Comparison of ENCODE assay signal across 2 fruit fly cellular contexts in the genomic region with DNA sequence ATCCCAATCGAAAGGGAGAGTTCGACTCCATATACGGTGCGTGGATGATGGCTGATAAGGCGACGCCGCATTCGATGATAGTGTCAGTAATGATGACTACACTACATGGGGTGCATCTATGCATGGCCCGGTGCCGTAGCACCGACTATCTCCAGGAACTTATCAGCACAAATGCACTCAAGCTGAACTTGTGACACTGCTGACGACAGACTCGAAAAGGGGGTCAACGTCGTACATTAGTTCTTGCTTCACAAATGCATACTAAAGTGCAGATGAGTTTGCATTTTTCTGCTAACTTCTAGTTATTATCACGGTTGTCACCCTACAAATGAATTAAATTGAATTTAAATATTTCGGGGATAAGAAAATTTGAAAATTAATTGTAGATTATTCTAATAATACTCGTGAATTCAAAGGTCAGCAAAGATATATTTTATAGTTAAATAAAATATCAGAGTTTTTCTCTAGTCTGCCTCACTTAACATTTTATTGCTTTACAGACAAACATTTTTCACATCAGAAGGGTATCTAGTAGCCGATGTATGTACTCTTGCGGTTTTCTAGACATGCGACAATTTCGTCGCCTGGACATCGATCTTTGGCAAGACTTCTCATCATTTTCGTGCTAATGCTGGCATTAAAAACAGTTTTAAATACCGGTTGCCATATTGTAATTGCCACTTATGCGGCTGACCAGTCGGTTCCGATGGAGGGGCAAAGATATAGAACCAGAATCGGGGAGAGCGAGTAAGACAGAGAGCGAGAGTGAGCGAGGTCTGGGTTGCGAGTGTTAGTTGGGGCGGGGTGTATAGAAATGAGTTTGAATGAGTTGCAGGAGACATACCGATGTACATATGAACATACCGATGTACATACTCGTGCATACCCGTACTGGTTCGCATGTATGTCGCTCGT.
TF ChIP-seq lines count a peak whose summit lies in the region.

No protein-coding gene starts in this region.

TF ChIP-seq in whole organism, embryonic, 481 proteins besides CTCF, POLR2A, EP300 and RAD21 (continued from another document and continues in another):
- no peak for TF ChIP-seq CG7928 (GFP tag; optimal IDR thresholded peaks at IDR 0.05; lab: Kevin White, UChicago)
- TF ChIP-seq Myb (GFP tag; optimal IDR thresholded peaks at IDR 0.05; lab: Kevin White, UChicago), result no peak
- no peak for TF ChIP-seq CG14014 (GFP tag; IDR thresholded peaks at IDR 0.05; lab: Robert Waterston, UW)
- TF ChIP-seq E2f2 (GFP tag; IDR thresholded peaks at IDR 0.05; lab: Robert Waterston, UW), result no peak
- no peak for TF ChIP-seq CG11504 (tag; optimal IDR thresholded peaks at IDR 0.05; lab: Kevin White, UChicago)
- no peak for TF ChIP-seq Dp (GFP tag; optimal IDR thresholded peaks at IDR 0.05; lab: Kevin White, UChicago)
- TF ChIP-seq wdn (GFP tag; IDR thresholded peaks at IDR 0.05; lab: Robert Waterston, UW), result no peak
- TF ChIP-seq CG12391 (tag; optimal IDR thresholded peaks at IDR 0.05; lab: Kevin White, UChicago), result no peak
- no peak for TF ChIP-seq CG14667 (GFP tag; IDR thresholded peaks at IDR 0.05; lab: Robert Waterston, UW)
- TF ChIP-seq CG4820 (GFP tag; optimal IDR thresholded peaks at IDR 0.05; lab: Kevin White, UChicago), result no peak
- no peak for TF ChIP-seq emc (GFP tag; optimal IDR thresholded peaks at IDR 0.05; lab: Kevin White, UChicago)
- peak; percentile 46; the same call in 1 of the 2 replicates for TF ChIP-seq Xrp1 (GFP tag; IDR thresholded peaks at IDR 0.05; lab: Robert Waterston, UW)
- no peak for TF ChIP-seq CG32772 (GFP tag; IDR thresholded peaks at IDR 0.05; lab: Robert Waterston, UW)
- TF ChIP-seq chif (GFP tag; optimal IDR thresholded peaks at IDR 0.05; lab: Kevin White, UChicago), result no peak
- TF ChIP-seq stc (GFP tag; IDR thresholded peaks at IDR 0.05; lab: Robert Waterston, UW), result no peak
- TF ChIP-seq abd-A (tag; optimal IDR thresholded peaks at IDR 0.05; lab: Kevin White, UChicago), result no peak
- no peak for TF ChIP-seq Scr (GFP tag; IDR thresholded peaks at IDR 0.05; lab: Robert Waterston, UW; ENCODE audit: partially characterized antibody)
- TF ChIP-seq CG3065 (GFP tag; optimal IDR thresholded peaks at IDR 0.05; lab: Kevin White, UChicago), result no peak
- TF ChIP-seq CG10462 (GFP tag; optimal IDR thresholded peaks at IDR 0.05; lab: Kevin White, UChicago), result no peak
- TF ChIP-seq CG4617 (GFP tag; optimal IDR thresholded peaks at IDR 0.05; lab: Kevin White, UChicago; ENCODE audit: borderline replicate concordance), result no peak
- TF ChIP-seq gcm2 (GFP tag; optimal IDR thresholded peaks at IDR 0.05; lab: Kevin White, UChicago), result no peak
- TF ChIP-seq nerfin-2 (GFP tag; IDR thresholded peaks at IDR 0.05; lab: Robert Waterston, UW; ENCODE audit: partially characterized antibody), result no peak
- no peak for TF ChIP-seq CG15514 (GFP tag; optimal IDR thresholded peaks at IDR 0.05; lab: Kevin White, UChicago)
- no peak for TF ChIP-seq cato (GFP tag; optimal IDR thresholded peaks at IDR 0.05; lab: Kevin White, UChicago; ENCODE audit: borderline replicate concordance)
- no peak for TF ChIP-seq Dref (GFP tag; IDR thresholded peaks at IDR 0.05; lab: Robert Waterston, UW)
- TF ChIP-seq hkb (optimal IDR thresholded peaks at IDR 0.05; lab: Kevin White, UChicago), result no peak
- no peak for TF ChIP-seq hkb (GFP tag; IDR thresholded peaks at IDR 0.05; lab: Robert Waterston, UW)
- no peak for TF ChIP-seq CG6854 (GFP tag; optimal IDR thresholded peaks at IDR 0.05; lab: Kevin White, UChicago)
- no peak for TF ChIP-seq Awh (GFP tag; IDR thresholded peaks at IDR 0.05; lab: Robert Waterston, UW)
- no peak for TF ChIP-seq Camta (GFP tag; optimal IDR thresholded peaks at IDR 0.05; lab: Kevin White, UChicago)
- TF ChIP-seq Kr (GFP tag; optimal IDR thresholded peaks at IDR 0.05; lab: Kevin White, UChicago), result no peak
- TF ChIP-seq dmrt11E (tag; optimal IDR thresholded peaks at IDR 0.05; lab: Kevin White, UChicago), result peak; percentile 44
- TF ChIP-seq Rx (GFP tag; IDR thresholded peaks at IDR 0.05; lab: Robert Waterston, UW), result no peak
- TF ChIP-seq NfI (GFP tag; optimal IDR thresholded peaks at IDR 0.05; lab: Kevin White, UChicago), result no peak
- no peak for TF ChIP-seq Optix (GFP tag; IDR thresholded peaks at IDR 0.05; lab: Robert Waterston, UW)
- TF ChIP-seq Ets65A (GFP tag; lab: Kevin White, UChicago), result peak; percentile 9
- TF ChIP-seq tx (GFP tag; optimal IDR thresholded peaks at IDR 0.05; lab: Kevin White, UChicago), result no peak
- TF ChIP-seq CHES-1-like (GFP tag; optimal IDR thresholded peaks at IDR 0.05; lab: Kevin White, UChicago), result no peak
- TF ChIP-seq CG11695 (GFP tag; IDR thresholded peaks at IDR 0.05; lab: Robert Waterston, UW), result no peak
- no peak for TF ChIP-seq HLH54F (GFP tag; optimal IDR thresholded peaks at IDR 0.05; lab: Kevin White, UChicago)
- no peak for TF ChIP-seq CG8359 (GFP tag; optimal IDR thresholded peaks at IDR 0.05; lab: Kevin White, UChicago; ENCODE audit: borderline replicate concordance)
- peak; percentile 15 for TF ChIP-seq D (optimal IDR thresholded peaks at IDR 0.05; lab: Kevin White, UChicago)
- no peak for TF ChIP-seq D (GFP tag; optimal IDR thresholded peaks at IDR 0.05; lab: Kevin White, UChicago)
- TF ChIP-seq sim (GFP tag; IDR thresholded peaks at IDR 0.05; lab: Robert Waterston, UW), result no peak
- TF ChIP-seq nau (GFP tag; optimal IDR thresholded peaks at IDR 0.05; lab: Kevin White, UChicago), result no peak
- TF ChIP-seq mam (GFP tag; optimal IDR thresholded peaks at IDR 0.05; lab: Kevin White, UChicago), result no peak
- TF ChIP-seq wek (GFP tag; optimal IDR thresholded peaks at IDR 0.05; lab: Kevin White, UChicago), result no peak
- TF ChIP-seq Vsx1 (GFP tag; optimal IDR thresholded peaks at IDR 0.05; lab: Kevin White, UChicago), result no peak
- no peak for TF ChIP-seq CG11093 (GFP tag; IDR thresholded peaks at IDR 0.05; lab: Robert Waterston, UW)
- no peak for TF ChIP-seq Mad (GFP tag; optimal IDR thresholded peaks at IDR 0.05; lab: Kevin White, UChicago)
- no peak for TF ChIP-seq CG4854 (GFP tag; optimal IDR thresholded peaks at IDR 0.05; lab: Kevin White, UChicago)
- no peak for TF ChIP-seq Dip3 (GFP tag; optimal IDR thresholded peaks at IDR 0.05; lab: Kevin White, UChicago)
- TF ChIP-seq sug (tag; optimal IDR thresholded peaks at IDR 0.05; lab: Kevin White, UChicago), result no peak
- peak in 1 of 2 experiments; percentile 87 for TF ChIP-seq Hr78 (GFP tag; optimal IDR thresholded peaks at IDR 0.05; lab: Kevin White, UChicago)
- no peak for TF ChIP-seq CG3995 (GFP tag; optimal IDR thresholded peaks at IDR 0.05; lab: Kevin White, UChicago)
- no peak for TF ChIP-seq CG6654 (GFP tag; optimal IDR thresholded peaks at IDR 0.05; lab: Kevin White, UChicago)
- TF ChIP-seq Usf (GFP tag; optimal IDR thresholded peaks at IDR 0.05; lab: Kevin White, UChicago), result no peak
- no peak for TF ChIP-seq Lpt (GFP tag; optimal IDR thresholded peaks at IDR 0.05; lab: Kevin White, UChicago)
- no peak for TF ChIP-seq CG2202 (tag; optimal IDR thresholded peaks at IDR 0.05; lab: Kevin White, UChicago)
- no peak for TF ChIP-seq Neu2 (GFP tag; optimal IDR thresholded peaks at IDR 0.05; lab: Kevin White, UChicago; ENCODE audit: borderline replicate concordance)
- no peak for TF ChIP-seq Hand (GFP tag; optimal IDR thresholded peaks at IDR 0.05; lab: Kevin White, UChicago)
- TF ChIP-seq sens (GFP tag; lab: Kevin White, UChicago), result no peak
- no peak for TF ChIP-seq pb (GFP tag; optimal IDR thresholded peaks at IDR 0.05; lab: Kevin White, UChicago)

TF ChIP-seq in whole organism, prepupa, 60 proteins besides CTCF, POLR2A, EP300 and RAD21 (continued from another document):
- no peak for TF ChIP-seq CG1621 (tag; optimal IDR thresholded peaks at IDR 0.05; lab: Kevin White, UChicago)
- no peak for TF ChIP-seq Hr38 (GFP tag; optimal IDR thresholded peaks at IDR 0.05; lab: Kevin White, UChicago)
- peak; percentile 49 for TF ChIP-seq CG6276 (GFP tag; optimal IDR thresholded peaks at IDR 0.05; lab: Kevin White, UChicago)
- TF ChIP-seq CG32006 (GFP tag; optimal IDR thresholded peaks at IDR 0.05; lab: Kevin White, UChicago), result peak; percentile 70
- TF ChIP-seq Lpt (GFP tag; optimal IDR thresholded peaks at IDR 0.05; lab: Kevin White, UChicago), result no peak
- TF ChIP-seq Ets96B (tag; optimal IDR thresholded peaks at IDR 0.05; lab: Kevin White, UChicago), result peak; percentile 47
- no peak for TF ChIP-seq Hr39 (GFP tag; optimal IDR thresholded peaks at IDR 0.05; lab: Kevin White, UChicago)
- TF ChIP-seq CG4318 (GFP tag; optimal IDR thresholded peaks at IDR 0.05; lab: Kevin White, UChicago), result peak; percentile 60
- TF ChIP-seq Gug (GFP tag; IDR thresholded peaks at IDR 0.05; lab: Robert Waterston, UW), result peak; percentile 34
- no peak for TF ChIP-seq CG11902 (GFP tag; optimal IDR thresholded peaks at IDR 0.05; lab: Kevin White, UChicago)
- TF ChIP-seq CG16779 (tag; optimal IDR thresholded peaks at IDR 0.05; lab: Kevin White, UChicago), result no peak
- no peak for TF ChIP-seq fd59A (GFP tag; optimal IDR thresholded peaks at IDR 0.05; lab: Kevin White, UChicago)
- TF ChIP-seq Blimp-1 (GFP tag; optimal IDR thresholded peaks at IDR 0.05; lab: Kevin White, UChicago), result no peak
- TF ChIP-seq dsx (GFP tag; optimal IDR thresholded peaks at IDR 0.05; lab: Kevin White, UChicago; ENCODE audit: poor library complexity, severe bottlenecking), result no peak
- peak; percentile 87 for TF ChIP-seq svp (GFP tag; lab: Kevin White, UChicago)
- TF ChIP-seq Eip75B (GFP tag; optimal IDR thresholded peaks at IDR 0.05; lab: Kevin White, UChicago), result no peak
- no peak for TF ChIP-seq CG7368 (GFP tag; optimal IDR thresholded peaks at IDR 0.05; lab: Kevin White, UChicago)
- TF ChIP-seq CG8319 (GFP tag; optimal IDR thresholded peaks at IDR 0.05; lab: Kevin White, UChicago), result no peak
- peak; percentile 17 for TF ChIP-seq achi (GFP tag; optimal IDR thresholded peaks at IDR 0.05; lab: Kevin White, UChicago)
- TF ChIP-seq spab (GFP tag; optimal IDR thresholded peaks at IDR 0.05; lab: Kevin White, UChicago), result no peak
- no peak for TF ChIP-seq fd85E (GFP tag; optimal IDR thresholded peaks at IDR 0.05; lab: Kevin White, UChicago)
- peak in 1 of 2 experiments; percentile 21 for TF ChIP-seq salr (GFP tag; optimal IDR thresholded peaks at IDR 0.05; lab: Kevin White, UChicago)
- no peak for TF ChIP-seq fkh (GFP tag; optimal IDR thresholded peaks at IDR 0.05; lab: Kevin White, UChicago)
- peak; percentile 89 for TF ChIP-seq Eip78C (GFP tag; lab: Kevin White, UChicago)
- no peak for TF ChIP-seq Sox14 (GFP tag; optimal IDR thresholded peaks at IDR 0.05; lab: Kevin White, UChicago)
- no peak for TF ChIP-seq CG11762 (GFP tag; optimal IDR thresholded peaks at IDR 0.05; lab: Kevin White, UChicago; ENCODE audit: insufficient read depth)
- TF ChIP-seq CG6808 (GFP tag; optimal IDR thresholded peaks at IDR 0.05; lab: Kevin White, UChicago), result no peak
- no peak for TF ChIP-seq net (GFP tag; optimal IDR thresholded peaks at IDR 0.05; lab: Kevin White, UChicago)
- TF ChIP-seq CG3919 (GFP tag; optimal IDR thresholded peaks at IDR 0.05; lab: Kevin White, UChicago), result no peak
- no peak for TF ChIP-seq lz (GFP tag; optimal IDR thresholded peaks at IDR 0.05; lab: Kevin White, UChicago)
- TF ChIP-seq CG10631 (GFP tag; optimal IDR thresholded peaks at IDR 0.05; lab: Kevin White, UChicago), result peak; percentile 15
- peak; percentile 64; the same call in 2 of the 3 replicates for TF ChIP-seq CG8119 (GFP tag; IDR thresholded peaks at IDR 0.05; lab: Robert Waterston, UW)
- no peak for TF ChIP-seq Smox (GFP tag; optimal IDR thresholded peaks at IDR 0.05; lab: Kevin White, UChicago)
- peak; percentile 26 for TF ChIP-seq pdm3 (GFP tag; optimal IDR thresholded peaks at IDR 0.05; lab: Kevin White, UChicago)
- peak; percentile 47 for TF ChIP-seq CG3032 (tag; optimal IDR thresholded peaks at IDR 0.05; lab: Kevin White, UChicago)
- no peak for TF ChIP-seq topi (GFP tag; optimal IDR thresholded peaks at IDR 0.05; lab: Kevin White, UChicago)
- no peak for TF ChIP-seq cyc (GFP tag; optimal IDR thresholded peaks at IDR 0.05; lab: Kevin White, UChicago)
- TF ChIP-seq CG6163 (GFP tag; IDR thresholded peaks at IDR 0.05; lab: Robert Waterston, UW), result peak; percentile 7
- TF ChIP-seq CG10669 (GFP tag; optimal IDR thresholded peaks at IDR 0.05; lab: Kevin White, UChicago), result no peak
- TF ChIP-seq CG8632 (GFP tag; optimal IDR thresholded peaks at IDR 0.05; lab: Kevin White, UChicago), result no peak
